Fruit fly (Drosophila melanogaster) whole organism, embryonic: ENCODE data around the gene Targ1.

Experiments
- Atf3 ChIP-seq: fragments of 200-800 bp; sonication (Bioruptor generic); optimal IDR thresholded peaks from 3 replicates; lab custom pipeline; 2016; ENCODE audit warnings: missing biosample characterization, missing genetic modification characterization
- Awh ChIP-seq: fragments of 200-800 bp; sonication (Bioruptor generic); IDR thresholded peaks from 2 replicates; pipeline ENCODE4, ENCODE4 v1.3.6; 2022; ENCODE audit warnings: missing biosample characterization, missing genetic modification characterization
- Bgb ChIP-seq: fragments of 200-800 bp; sonication (Bioruptor generic); IDR thresholded peaks from 2 replicates; pipeline ENCODE4 v1.3.6; 2022; ENCODE audit warnings: missing biosample characterization, missing genetic modification characterization; ENCODE audit not compliant: partially characterized antibody
- CG10321 ChIP-seq: fragments of 200-800 bp; sonication (Bioruptor generic); IDR thresholded peaks from 2 replicates; pipeline ENCODE4 v1.3.6; 2022; ENCODE audit warnings: missing biosample characterization, missing genetic modification characterization
- CG12219 ChIP-seq: fragments of 200-800 bp; sonication (Bioruptor generic); optimal IDR thresholded peaks from 3 replicates; lab custom pipeline; 2018; ENCODE audit warnings: missing biosample characterization, mild to moderate bottlenecking, missing genetic modification characterization
- CG13123 ChIP-seq: fragments of 200-800 bp; sonication (Bioruptor generic); optimal IDR thresholded peaks from 2 replicates; lab custom pipeline; 2016; ENCODE audit warnings: missing biosample characterization, missing genetic modification characterization
- CG16813 ChIP-seq: fragments of 200-800 bp; sonication (Bioruptor generic); IDR thresholded peaks from 3 replicates; pipeline ENCODE4 v1.3.6; 2022; ENCODE audit warnings: missing biosample characterization, missing genetic modification characterization; ENCODE audit not compliant: partially characterized antibody
- CG16815 ChIP-seq: fragments of 200-800 bp; sonication (Bioruptor generic); optimal IDR thresholded peaks from 3 replicates; lab custom pipeline; 2017; ENCODE audit warnings: missing biosample characterization, mild to moderate bottlenecking, missing genetic modification characterization
- CG2129 ChIP-seq: fragments of 200-800 bp; sonication (Bioruptor generic); IDR thresholded peaks from 2 replicates; pipeline ENCODE4 v1.3.6; 2022; ENCODE audit warnings: missing biosample characterization, missing genetic modification characterization; ENCODE audit not compliant: partially characterized antibody
- CG30020 ChIP-seq: fragments of 200-800 bp; optimal IDR thresholded peaks from 2 replicates; lab custom pipeline; 2019; ENCODE audit warnings: missing biosample characterization, mild to moderate bottlenecking, missing genetic modification characterization, moderate library complexity
- CG32532 ChIP-seq: fragments of 200-800 bp; sonication (Bioruptor generic); IDR thresholded peaks from 2 replicates; pipeline ENCODE4 v1.3.6; 2022; ENCODE audit warnings: missing biosample characterization, missing genetic modification characterization
- CG33557 ChIP-seq: fragments of 200-800 bp; sonication (Bioruptor generic); optimal IDR thresholded peaks from 2 replicates; lab custom pipeline; 2019; ENCODE audit warnings: missing biosample characterization, mild to moderate bottlenecking, missing genetic modification characterization, moderate library complexity
- CG3407 ChIP-seq: fragments of 200-800 bp; sonication (Bioruptor generic); optimal IDR thresholded peaks from 2 replicates; lab custom pipeline; 2018; ENCODE audit warnings: missing biosample characterization, mild to moderate bottlenecking, missing genetic modification characterization
- CG34224 ChIP-seq: fragments of 200-800 bp; sonication (Bioruptor generic); IDR thresholded peaks from 3 replicates; pipeline ENCODE4 v1.3.6; 2022; ENCODE audit warnings: missing biosample characterization, missing genetic modification characterization; ENCODE audit not compliant: partially characterized antibody
- CG4854 ChIP-seq: fragments of 200-800 bp; sonication (Bioruptor generic); optimal IDR thresholded peaks from 2 replicates; lab custom pipeline; 2016; ENCODE audit warnings: missing biosample characterization, missing genetic modification characterization, inconsistent platforms
- CG5180 ChIP-seq: fragments of 200-800 bp; sonication (Bioruptor generic); optimal IDR thresholded peaks from 3 replicates; lab custom pipeline; 2017; ENCODE audit warnings: missing biosample characterization, missing genetic modification characterization, mild to moderate bottlenecking, moderate library complexity, missing genetic modification reagents
- CG6272 ChIP-seq: fragments of 200-800 bp; sonication (Bioruptor generic); IDR thresholded peaks from 2 replicates; pipeline ENCODE4 v1.3.6; 2022; ENCODE audit warnings: missing biosample characterization, missing genetic modification characterization
- CG8290 ChIP-seq, 3 experiments: fragments of 200-800 bp; sonication (Bioruptor generic); optimal IDR thresholded peaks; 2 replicates each; lab custom pipeline; 2016 to 2019; ENCODE audit warnings: missing biosample characterization in 3 of 3, missing genetic modification characterization in 3 of 3, mild to moderate bottlenecking in 2 of 3, moderate library complexity in 1 of 3
- CHES-1-like ChIP-seq: fragments of 200-800 bp; sonication (Bioruptor generic); optimal IDR thresholded peaks from 2 replicates; lab custom pipeline; 2016; ENCODE audit warnings: missing biosample characterization, missing genetic modification characterization
- CTCF ChIP-seq: fragments of 200-800 bp; sonication (Bioruptor generic); optimal IDR thresholded peaks from 2 replicates; lab custom pipeline; 2017; ENCODE audit warnings: missing biosample characterization, mild to moderate bottlenecking, missing genetic modification characterization, moderate library complexity
- CrebB ChIP-seq: fragments of 200-800 bp; sonication (Bioruptor generic); optimal IDR thresholded peaks from 3 replicates; lab custom pipeline; 2018; ENCODE audit warnings: missing biosample characterization, mild to moderate bottlenecking, missing genetic modification characterization
- Dbx ChIP-seq: fragments of 200-800 bp; sonication (Bioruptor generic); IDR thresholded peaks from 3 replicates; pipeline ENCODE4 v1.3.6; 2022; ENCODE audit warnings: missing biosample characterization, missing genetic modification characterization
- Dp ChIP-seq: fragments of 200-800 bp; sonication (Bioruptor generic); optimal IDR thresholded peaks from 2 replicates; lab custom pipeline; 2018; ENCODE audit warnings: missing biosample characterization, mild to moderate bottlenecking, missing genetic modification characterization, moderate library complexity
- HHEX ChIP-seq: fragments of 200-800 bp; sonication (Bioruptor generic); optimal IDR thresholded peaks from 3 replicates; lab custom pipeline; 2017; ENCODE audit warnings: missing biosample characterization, mild to moderate bottlenecking, missing genetic modification characterization, missing genetic modification reagents
- HLH3B ChIP-seq: fragments of 200-800 bp; sonication (Bioruptor generic); IDR thresholded peaks from 2 replicates; pipeline ENCODE4 v1.3.6; 2022; ENCODE audit warnings: missing biosample characterization, missing genetic modification characterization
- Jarid2 ChIP-seq: fragments of 200-800 bp; sonication (Bioruptor generic); optimal IDR thresholded peaks from 3 replicates; lab custom pipeline; 2017; ENCODE audit warnings: mild to moderate bottlenecking, missing biosample characterization, missing genetic modification reagents, missing genetic modification characterization
- Mad ChIP-seq: fragments of 200-800 bp; sonication (Bioruptor generic); optimal IDR thresholded peaks from 2 replicates; lab custom pipeline; 2016; ENCODE audit warnings: missing biosample characterization, missing genetic modification characterization
- Med ChIP-seq: fragments of 200-800 bp; sonication (Bioruptor generic); peaks from one replicate; lab custom pipeline; 2016; ENCODE audit warnings: missing biosample characterization, missing genetic modification characterization, mild to moderate bottlenecking, inconsistent platforms, moderate library complexity
- Pdp1 ChIP-seq, 2 experiments: fragments of 200-800 bp; sonication (Bioruptor generic); optimal IDR thresholded peaks; 3 replicates each; lab custom pipeline; 2016; ENCODE audit warnings: missing biosample characterization in 2 of 2, missing genetic modification characterization in 2 of 2, mild to moderate bottlenecking in 1 of 2, moderate library complexity in 1 of 2
- Rx ChIP-seq: fragments of 200-800 bp; sonication (Bioruptor generic); IDR thresholded peaks from 2 replicates; pipeline ENCODE4 v1.3.6; 2022; ENCODE audit warnings: missing biosample characterization, missing genetic modification characterization
- ac ChIP-seq: fragments of 200-800 bp; sonication (Bioruptor generic); optimal IDR thresholded peaks from 3 replicates; lab custom pipeline; 2017; ENCODE audit warnings: missing biosample characterization, mild to moderate bottlenecking, missing genetic modification characterization
- amos ChIP-seq: fragments of 200-800 bp; sonication (Bioruptor generic); IDR thresholded peaks from 2 replicates; pipeline ENCODE4 v1.3.6; 2022; ENCODE audit warnings: missing biosample characterization, missing genetic modification characterization; ENCODE audit not compliant: partially characterized antibody
- bbx ChIP-seq: fragments of 200-800 bp; sonication (Bioruptor generic); IDR thresholded peaks from 2 replicates; pipeline ENCODE4 v1.3.6; 2022; ENCODE audit warnings: missing biosample characterization, missing genetic modification characterization; ENCODE audit not compliant: partially characterized antibody
- chinmo ChIP-seq: fragments of 200-800 bp; sonication (Bioruptor generic); IDR thresholded peaks from 4 replicates; pipeline ENCODE4 v1.3.6; 2022; ENCODE audit warnings: missing biosample characterization, missing genetic modification characterization; ENCODE audit not compliant: partially characterized antibody
- dmrt99B ChIP-seq: fragments of 200-800 bp; sonication (Bioruptor generic); optimal IDR thresholded peaks from 2 replicates; lab custom pipeline; 2018; ENCODE audit warnings: missing biosample characterization, mild to moderate bottlenecking, missing genetic modification characterization, moderate library complexity
- gsb-n ChIP-seq: fragments of 200-800 bp; sonication (Bioruptor generic); optimal IDR thresholded peaks from 3 replicates; lab custom pipeline; 2018; ENCODE audit warnings: missing biosample characterization, mild to moderate bottlenecking, missing genetic modification characterization
- hb ChIP-seq: fragments of 200-800 bp; sonication (Bioruptor generic); IDR thresholded peaks from 3 replicates; pipeline ENCODE4 v1.3.6; 2022; ENCODE audit warnings: missing biosample characterization, missing genetic modification characterization; ENCODE audit not compliant: partially characterized antibody
- jumu ChIP-seq: fragments of 200-800 bp; sonication (Bioruptor generic); optimal IDR thresholded peaks from 3 replicates; lab custom pipeline; 2016; ENCODE audit warnings: missing biosample characterization, missing genetic modification characterization
- lov ChIP-seq, 2 experiments: fragments of 200-800 bp in 1 of 2; fragments of >200 bp in 1 of 2; sonication (Bioruptor generic) in 1 of 2; IDR thresholded peaks in 1 of 2; optimal IDR thresholded peaks in 1 of 2; 2 replicates in 1 of 2; 3 replicates in 1 of 2; pipeline versions ENCODE4 v1.3.6 to Lab custom; 2017 to 2022; ENCODE audit warnings: missing biosample characterization in 1 of 2, missing genetic modification characterization in 1 of 2
- nerfin-2 ChIP-seq: fragments of 200-800 bp; sonication (Bioruptor generic); IDR thresholded peaks from 2 replicates; pipeline ENCODE4 v1.3.6; 2022; ENCODE audit warnings: missing biosample characterization, missing genetic modification characterization; ENCODE audit not compliant: partially characterized antibody
- org-1 ChIP-seq: fragments of 200-800 bp; sonication (Bioruptor generic); optimal IDR thresholded peaks from 2 replicates; lab custom pipeline; 2017; ENCODE audit warnings: missing biosample characterization, missing genetic modification characterization
- pita ChIP-seq: fragments of 200-800 bp; sonication (Bioruptor generic); optimal IDR thresholded peaks from 2 replicates; lab custom pipeline; 2017; ENCODE audit warnings: missing biosample characterization, mild to moderate bottlenecking, missing genetic modification characterization
- sc ChIP-seq, 3 experiments: fragments of >200 bp in 2 of 3; fragments of 200-800 bp in 1 of 3; sonication (Bioruptor generic) in 1 of 3; optimal IDR thresholded peaks; 2 replicates in 2 of 3; 3 replicates in 1 of 3; lab custom pipeline; 2017; ENCODE audit warnings: mild to moderate bottlenecking in 1 of 3, missing biosample characterization in 1 of 3, missing genetic modification characterization in 1 of 3, missing genetic modification reagents in 1 of 3
- schlank ChIP-seq: fragments of 200-800 bp; sonication (Bioruptor generic); optimal IDR thresholded peaks from 2 replicates; lab custom pipeline; 2018; ENCODE audit warnings: missing biosample characterization, mild to moderate bottlenecking, missing genetic modification characterization
- sens-2 ChIP-seq: fragments of 200-800 bp; sonication (Bioruptor generic); IDR thresholded peaks from 2 replicates; pipeline ENCODE4 v1.3.6; 2022; ENCODE audit warnings: missing biosample characterization, missing genetic modification characterization
- sna ChIP-seq: fragments of 200-800 bp; sonication (Bioruptor generic); IDR thresholded peaks from 2 replicates; pipeline ENCODE4 v1.3.6; 2022; ENCODE audit warnings: missing biosample characterization, missing genetic modification characterization; ENCODE audit not compliant: partially characterized antibody
- unpg ChIP-seq: fragments of 200-800 bp; sonication (Bioruptor generic); optimal IDR thresholded peaks from 3 replicates; lab custom pipeline; 2018; ENCODE audit warnings: missing biosample characterization, mild to moderate bottlenecking, missing genetic modification characterization, moderate library complexity
- vfl ChIP-seq: fragments of 200-800 bp; sonication (Bioruptor generic); optimal IDR thresholded peaks from 2 replicates; lab custom pipeline; 2016; ENCODE audit warnings: missing biosample characterization, missing genetic modification characterization
- zf30C ChIP-seq: fragments of 200-800 bp; sonication (Bioruptor generic); optimal IDR thresholded peaks from 3 replicates; lab custom pipeline; 2018; ENCODE audit warnings: missing biosample characterization, mild to moderate bottlenecking, missing genetic modification characterization

The Targ1 gene

DNA sequence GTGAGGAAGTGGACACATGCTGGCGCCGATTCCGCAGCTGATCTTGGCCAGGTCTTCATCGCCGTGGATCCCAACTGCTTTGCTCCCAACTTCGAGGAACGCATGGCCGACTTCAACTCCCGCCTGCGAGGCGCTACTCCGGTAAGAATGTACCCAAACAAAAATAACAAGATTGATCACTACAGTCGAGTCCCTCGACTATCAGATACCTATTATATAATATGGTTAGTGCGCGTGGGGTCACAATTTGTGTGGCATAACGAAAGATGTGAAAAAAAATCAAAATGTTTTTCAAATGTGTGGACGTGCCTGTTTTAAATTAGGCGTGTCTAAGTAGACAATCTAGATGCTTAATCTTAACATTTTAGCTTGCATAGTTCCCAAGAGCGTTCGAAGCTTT is 3.8 kb upstream of the Targ1 start (continued):
- TF ChIP-seq CG16815 (GFP tag; lab: Kevin White, UChicago): no peak
- TF ChIP-seq CHES-1-like (GFP tag; lab: Kevin White, UChicago): no peak
- TF ChIP-seq CG12219: no peak
- no peak for TF ChIP-seq sc (optimal IDR thresholded peaks at IDR 0.05; lab: Kevin White, UChicago)
- TF ChIP-seq sc (GFP tag; optimal IDR thresholded peaks at IDR 0.05; lab: Kevin White, UChicago): no peak
- no peak for TF ChIP-seq CG3407
- TF ChIP-seq CTCF (GFP tag; lab: Kevin White, UChicago): no peak
- TF ChIP-seq CG13123: no peak
- TF ChIP-seq CG30020: no peak
- no peak for TF ChIP-seq CG33557 (GFP tag; lab: Kevin White, UChicago)
- no peak for TF ChIP-seq schlank (tag; lab: Kevin White, UChicago)
- TF ChIP-seq pita (GFP tag; lab: Kevin White, UChicago): no peak
- peak in 1 of 2 experiments; percentile 91 for TF ChIP-seq Pdp1 (GFP tag; optimal IDR thresholded peaks at IDR 0.05; lab: Kevin White, UChicago)
- no peak for TF ChIP-seq sens-2 (GFP tag; lab: Robert Waterston, UW)
- no peak for TF ChIP-seq CG6272
- no peak for TF ChIP-seq CrebB (tag; lab: Kevin White, UChicago)
- no peak for TF ChIP-seq zf30C (GFP tag; lab: Kevin White, UChicago)
- peak; percentile 42; the same call in 1 of the 2 replicates for TF ChIP-seq bbx
- TF ChIP-seq HHEX (GFP tag; lab: Kevin White, UChicago): no peak
- TF ChIP-seq CG5180 (GFP tag; lab: Kevin White, UChicago): no peak
- no peak for TF ChIP-seq ac (GFP tag; lab: Kevin White, UChicago)
- no peak for TF ChIP-seq Awh (GFP tag; lab: Robert Waterston, UW)
- TF ChIP-seq vfl (GFP tag; lab: Kevin White, UChicago): no peak
- TF ChIP-seq sna (GFP tag; lab: Robert Waterston, UW): peak; percentile 43
- TF ChIP-seq CG16813 (GFP tag; lab: Robert Waterston, UW): peak; percentile 67
- TF ChIP-seq jumu (GFP tag; lab: Kevin White, UChicago): no peak
- 0 out of 3 replicates have a peak, but pooled peaks have one; percentile 49 for TF ChIP-seq hb (GFP tag; lab: Robert Waterston, UW)
- no peak for TF ChIP-seq org-1 (GFP tag; lab: Kevin White, UChicago)
- no peak for TF ChIP-seq Rx (GFP tag; lab: Robert Waterston, UW)
- TF ChIP-seq Atf3 (GFP tag; lab: Kevin White, UChicago): no peak
- no peak for TF ChIP-seq CG2129 (GFP tag; lab: Robert Waterston, UW)
- no peak for TF ChIP-seq CG10321 (GFP tag; lab: Robert Waterston, UW)
- TF ChIP-seq unpg (GFP tag; lab: Kevin White, UChicago): no peak
- TF ChIP-seq Dp (GFP tag; lab: Kevin White, UChicago): no peak
- TF ChIP-seq dmrt99B: no peak
- TF ChIP-seq HLH3B (GFP tag; lab: Robert Waterston, UW): no peak
- no peak for TF ChIP-seq lov (optimal IDR thresholded peaks at IDR 0.05; lab: Kevin White, UChicago)
- TF ChIP-seq lov (GFP tag; IDR thresholded peaks at IDR 0.05; lab: Robert Waterston, UW): no peak
- TF ChIP-seq CG4854 (GFP tag; lab: Kevin White, UChicago): no peak

DNA sequence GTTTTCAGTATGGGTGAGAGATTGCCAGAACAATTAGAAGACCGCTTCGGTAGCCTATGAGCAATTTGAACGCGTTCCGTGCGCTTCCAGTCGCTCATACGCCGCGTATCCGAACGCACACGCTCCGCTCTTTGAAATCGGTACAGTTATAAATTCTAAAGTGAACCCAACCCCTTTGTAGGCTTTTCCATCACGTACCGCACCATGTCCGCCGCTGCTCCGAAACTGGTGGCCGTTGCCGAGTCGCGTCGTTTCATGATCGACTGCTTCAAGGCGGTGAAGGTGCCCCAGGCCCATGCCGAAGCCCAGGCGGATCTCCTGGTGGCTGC is 2.8 kb upstream of the Targ1 start:
- 0 out of 2 replicates have a peak, but pooled peaks have one; percentile 22 for TF ChIP-seq nerfin-2 (GFP tag; lab: Robert Waterston, UW)
- TF ChIP-seq amos (GFP tag; lab: Robert Waterston, UW): peak; percentile 39; the same call in 1 of the 2 replicates
- peak; percentile 72 for TF ChIP-seq Med
- peak; percentile 42; the same call in 1 of the 3 replicates for TF ChIP-seq CG34224
- TF ChIP-seq CG32532 (GFP tag; lab: Robert Waterston, UW): peak; percentile 56
- TF ChIP-seq Bgb: peak; percentile 58; the same call in 1 of the 2 replicates
- no peak for TF ChIP-seq CG8290 (GFP tag; optimal IDR thresholded peaks at IDR 0.05; lab: Kevin White, UChicago)
- peak in 1 of 2 experiments; percentile 43 for TF ChIP-seq CG8290 (tag; optimal IDR thresholded peaks at IDR 0.05; lab: Kevin White, UChicago)
- 0 out of 4 replicates have a peak, but pooled peaks have one; percentile 93 for TF ChIP-seq chinmo (GFP tag; lab: Robert Waterston, UW)
- TF ChIP-seq CG30020: no peak
- TF ChIP-seq Mad (GFP tag; lab: Kevin White, UChicago): no peak
- peak; percentile 65 for TF ChIP-seq Jarid2 (GFP tag; lab: Kevin White, UChicago)
- TF ChIP-seq Dbx (GFP tag; lab: Robert Waterston, UW): 0 out of 3 replicates have a peak, but pooled peaks have one; percentile 8
- no peak for TF ChIP-seq gsb-n (tag; lab: Kevin White, UChicago)
